Fruit fly (Drosophila melanogaster): ENCODE results near the gene fbp.

fbp gene

dm6 chr2L:19756716-19757115 lies 7.2 kb downstream of the fbp start, which contains the start of gene CG10631 (continued):
- TF ChIP-seq Nf-YC (tag; optimal IDR thresholded peaks at IDR 0.05) (peak; percentile 9), chinmo (GFP tag; IDR thresholded peaks at IDR 0.05; ENCODE audit: partially characterized antibody) (peak; percentile 85; the same call in 2 of the 4 replicates), emc (GFP tag; optimal IDR thresholded peaks at IDR 0.05) (no peak), Fer3 (tag; optimal IDR thresholded peaks at IDR 0.05) (no peak), luna (GFP tag; optimal IDR thresholded peaks at IDR 0.05) (no peak), nerfin-1 (tag; optimal IDR thresholded peaks at IDR 0.05) (no peak), D (optimal IDR thresholded peaks at IDR 0.05) (no peak), D (GFP tag; optimal IDR thresholded peaks at IDR 0.05) (no peak), prd (optimal IDR thresholded peaks at IDR 0.05) (no peak), prd (GFP tag; IDR thresholded peaks at IDR 0.05) (no peak), C15 (GFP tag; IDR thresholded peaks at IDR 0.05) (no peak), disco-r (GFP tag; optimal IDR thresholded peaks at IDR 0.05) (no peak), en (GFP tag; optimal IDR thresholded peaks at IDR 0.05) (no peak), CG9932 (GFP tag; IDR thresholded peaks at IDR 0.05) (peak; percentile 41; the same call in 1 of the 2 replicates), gt (GFP tag; IDR thresholded peaks at IDR 0.05) (no peak), fd102C (GFP tag; optimal IDR thresholded peaks at IDR 0.05) (no peak), nom (GFP tag; optimal IDR thresholded peaks at IDR 0.05) (no peak), CG17568 (GFP tag; optimal IDR thresholded peaks at IDR 0.05) (no peak), Six4 (GFP tag; optimal IDR thresholded peaks at IDR 0.05) (no peak), Usf (GFP tag; optimal IDR thresholded peaks at IDR 0.05) (no peak), wor (GFP tag; IDR thresholded peaks at IDR 0.05) (no peak), zen (tag; optimal IDR thresholded peaks at IDR 0.05) (no peak), CG13775 (GFP tag; optimal IDR thresholded peaks at IDR 0.05) (no peak), Nf-YB (GFP tag; optimal IDR thresholded peaks at IDR 0.05) (no peak), CrebB (tag; optimal IDR thresholded peaks at IDR 0.05) (peak; percentile 24), Ptx1 (GFP tag; IDR thresholded peaks at IDR 0.05) (no peak), mirr (GFP tag; optimal IDR thresholded peaks at IDR 0.05) (no peak), her (GFP tag; optimal IDR thresholded peaks at IDR 0.05) (no peak), run (tag; optimal IDR thresholded peaks at IDR 0.05) (no peak), tio (GFP tag; optimal IDR thresholded peaks at IDR 0.05) (no peak), Sox102F (GFP tag; optimal IDR thresholded peaks at IDR 0.05) (no peak), klu (GFP tag; IDR thresholded peaks at IDR 0.05) (no peak), cg (GFP tag; optimal IDR thresholded peaks at IDR 0.05) (no peak), YL-1 (GFP tag; optimal IDR thresholded peaks at IDR 0.05) (no peak), lilli (GFP tag; optimal IDR thresholded peaks at IDR 0.05) (no peak), ato (GFP tag; IDR thresholded peaks at IDR 0.05; ENCODE audit: partially characterized antibody) (peak; percentile 78), gfzf (GFP tag; optimal IDR thresholded peaks at IDR 0.05) (no peak), bab2 (GFP tag; optimal IDR thresholded peaks at IDR 0.05) (no peak), Abd-B (GFP tag; optimal IDR thresholded peaks at IDR 0.05) (no peak), esg (GFP tag; conservative IDR thresholded peaks at IDR 0.05) (no peak), CG3995 (GFP tag; optimal IDR thresholded peaks at IDR 0.05) (peak; percentile 23), Med (GFP tag) (peak; percentile 75), CG12104 (GFP tag; optimal IDR thresholded peaks at IDR 0.05) (no peak), hb (GFP tag; IDR thresholded peaks at IDR 0.05; ENCODE audit: partially characterized antibody) (peak; percentile 63; the same call in 2 of the 3 replicates), row (GFP tag; IDR thresholded peaks at IDR 0.05) (no peak; the same call in 2 of the 3 replicates), CG18619 (GFP tag; optimal IDR thresholded peaks at IDR 0.05) (no peak), Bteb2 (GFP tag; optimal IDR thresholded peaks at IDR 0.05) (no peak), repo (GFP tag; optimal IDR thresholded peaks at IDR 0.05) (no peak), shn (GFP tag; optimal IDR thresholded peaks at IDR 0.05) (no peak), CG14014 (GFP tag; IDR thresholded peaks at IDR 0.05) (no peak), cwo (GFP tag; optimal IDR thresholded peaks at IDR 0.05) (no peak), NK7.1 (GFP tag; optimal IDR thresholded peaks at IDR 0.05) (no peak)
